Worm (Caenorhabditis elegans) whole organism, L1 larva: ENCODE results near the gene fshr-1.

ENCODE experiments used
- C04F5.9 ChIP-seq: sonication (generic microtip); optimal IDR thresholded peaks from 2 replicates; lab custom pipeline; 2016; ENCODE audit warnings: missing genetic modification characterization, missing compliant biosample characterization
- C34B4.2 ChIP-seq: sonication (generic microtip); optimal IDR thresholded peaks from 2 replicates; lab custom pipeline; 2017; ENCODE audit warnings: mild to moderate bottlenecking, missing genetic modification characterization, missing compliant biosample characterization
- ama-1 ChIP-seq: fragments of 150-350 bp; optimal IDR thresholded peaks from 2 replicates; lab custom pipeline; 2014
- blmp-1 ChIP-seq: fragments of 150-350 bp; optimal IDR thresholded peaks from 2 replicates; lab custom pipeline; 2014; ENCODE audit warnings: missing biosample characterization, missing genetic modification characterization
- ceh-88 ChIP-seq: fragments of 200-800 bp; sonication (Bioruptor generic); IDR thresholded peaks from 2 replicates; pipeline ENCODE4 v1.3.6; 2022; ENCODE audit warnings: missing genetic modification characterization, missing compliant biosample characterization
- ceh-90 ChIP-seq: sonication (generic microtip); optimal IDR thresholded peaks from 2 replicates; lab custom pipeline; 2016; ENCODE audit warnings: missing genetic modification characterization, missing compliant biosample characterization
- dpl-1 ChIP-seq, 3 experiments: fragments of 150-350 bp in 2 of 3; sonication (generic microtip) in 1 of 3; optimal IDR thresholded peaks; 2 replicates each; lab custom pipeline; 2014 to 2017; ENCODE audit warnings: missing biosample characterization in 3 of 3, missing genetic modification characterization in 3 of 3, missing genetic modification reagents in 3 of 3
- efl-1 ChIP-seq, 4 experiments: fragments of 150-350 bp; optimal IDR thresholded peaks in 3 of 4; peaks in 1 of 4; 1 replicate in 1 of 4; 2 replicates in 3 of 4; lab custom pipeline; 2014; ENCODE audit warnings: missing biosample characterization in 2 of 4, missing genetic modification characterization in 2 of 4, missing genetic modification reagents in 2 of 4
- efl-3 ChIP-seq: fragments of 200-800 bp; sonication (Bioruptor generic); optimal IDR thresholded peaks from 2 replicates; lab custom pipeline; 2018; ENCODE audit warnings: mild to moderate bottlenecking, missing genetic modification characterization, missing compliant biosample characterization
- egl-13 ChIP-seq: sonication (generic microtip); optimal IDR thresholded peaks from 2 replicates; lab custom pipeline; 2016; ENCODE audit warnings: missing genotype, missing genetic modification reagents, missing genetic modification characterization, missing compliant biosample characterization
- egl-27 ChIP-seq, 2 experiments: fragments of 150-350 bp in 1 of 2; sonication (generic microtip); optimal IDR thresholded peaks; 3 replicates each; lab custom pipeline; 2017 to 2018; ENCODE audit warnings: missing biosample characterization in 2 of 2, missing genetic modification characterization in 2 of 2, missing genetic modification reagents in 2 of 2
- elt-2 ChIP-seq: sonication (generic microtip); optimal IDR thresholded peaks from 2 replicates; lab custom pipeline; 2016; ENCODE audit warnings: missing genetic modification characterization, mild to moderate bottlenecking, inconsistent platforms, missing compliant biosample characterization, missing genetic modification reagents
- elt-3 ChIP-seq, 6 experiments: fragments of 150-350 bp in 1 of 6; sonication (generic microtip); optimal IDR thresholded peaks; 2 replicates each; lab custom pipeline; 2017 to 2018; ENCODE audit warnings: missing biosample characterization in 6 of 6, missing genetic modification characterization in 6 of 6, inconsistent platforms in 1 of 6
- fkh-4 ChIP-seq: sonication (generic microtip); optimal IDR thresholded peaks from 2 replicates; lab custom pipeline; 2016; ENCODE audit warnings: missing compliant biosample characterization, missing genetic modification characterization, borderline replicate concordance
- fkh-8 ChIP-seq: sonication (generic microtip); optimal IDR thresholded peaks from 2 replicates; lab custom pipeline; 2016; ENCODE audit warnings: mild to moderate bottlenecking, missing genetic modification characterization, missing compliant biosample characterization
- hlh-4 ChIP-seq: sonication (generic microtip); optimal IDR thresholded peaks from 2 replicates; lab custom pipeline; 2016; ENCODE audit warnings: mild to moderate bottlenecking, missing genetic modification characterization, missing compliant biosample characterization
- irx-1 ChIP-seq: sonication (generic microtip); optimal IDR thresholded peaks from 2 replicates; lab custom pipeline; 2016; ENCODE audit warnings: missing genetic modification characterization, missing compliant biosample characterization
- lin-13 ChIP-seq: fragments of 150-350 bp; optimal IDR thresholded peaks from 2 replicates; lab custom pipeline; 2014; ENCODE audit warnings: missing biosample characterization, missing genetic modification reagents, missing genetic modification characterization
- lin-35 ChIP-seq, 2 experiments: fragments of 150-350 bp; optimal IDR thresholded peaks; 2 replicates each; lab custom pipeline; 2014; ENCODE audit warnings: missing biosample characterization in 2 of 2, missing genetic modification characterization in 2 of 2, missing genetic modification reagents in 2 of 2
- lsy-2 ChIP-seq, 2 experiments: fragments of 150-350 bp; optimal IDR thresholded peaks; 2 replicates each; lab custom pipeline; 2014; ENCODE audit warnings: missing biosample characterization in 2 of 2, missing genetic modification characterization in 2 of 2
- mab-9 ChIP-seq: fragments of 200-800 bp; sonication (Bioruptor generic); IDR thresholded peaks from 2 replicates; pipeline ENCODE4 v1.3.6; 2022; ENCODE audit warnings: missing genetic modification reagents, missing genetic modification characterization, missing compliant biosample characterization
- mef-2 ChIP-seq: fragments of 150-350 bp; optimal IDR thresholded peaks from 2 replicates; lab custom pipeline; 2014; ENCODE audit warnings: missing biosample characterization, missing genetic modification characterization
- nhr-237 ChIP-seq: fragments of 150-350 bp; optimal IDR thresholded peaks from 2 replicates; lab custom pipeline; 2014; ENCODE audit warnings: missing biosample characterization, missing genetic modification characterization
- nhr-71 ChIP-seq: sonication (generic microtip); optimal IDR thresholded peaks from 2 replicates; lab custom pipeline; 2016; ENCODE audit warnings: mild to moderate bottlenecking, missing genetic modification characterization, moderate library complexity, missing compliant biosample characterization
- nhr-84 ChIP-seq: sonication (generic microtip); optimal IDR thresholded peaks from 2 replicates; lab custom pipeline; 2017; ENCODE audit warnings: missing biosample characterization, missing genetic modification characterization
- pax-3 ChIP-seq: fragments of 200-800 bp; sonication (Bioruptor generic); optimal IDR thresholded peaks from 2 replicates; lab custom pipeline; 2018; ENCODE audit warnings: mild to moderate bottlenecking, missing genetic modification characterization, moderate library complexity, missing compliant biosample characterization
- sptf-1 ChIP-seq: fragments of 150-350 bp; optimal IDR thresholded peaks from 2 replicates; lab custom pipeline; 2014; ENCODE audit warnings: missing biosample characterization, missing genetic modification characterization
- sup-37 ChIP-seq: fragments of 200-800 bp; sonication (Bioruptor generic); optimal IDR thresholded peaks from 2 replicates; lab custom pipeline; 2018; ENCODE audit warnings: mild to moderate bottlenecking, missing genetic modification characterization, missing compliant biosample characterization
- swsn-7 ChIP-seq: sonication (generic microtip); optimal IDR thresholded peaks from 2 replicates; lab custom pipeline; 2016; ENCODE audit warnings: missing genetic modification characterization, missing compliant biosample characterization
- tbx-2 ChIP-seq: sonication (generic microtip); optimal IDR thresholded peaks from 2 replicates; lab custom pipeline; 2016; ENCODE audit warnings: missing genetic modification characterization, missing compliant biosample characterization
- unc-30 ChIP-seq: sonication (generic microtip); optimal IDR thresholded peaks from 2 replicates; lab custom pipeline; 2017; ENCODE audit warnings: missing biosample characterization, missing genetic modification characterization
- unc-62 ChIP-seq: fragments of 150-350 bp; optimal IDR thresholded peaks from 2 replicates; lab custom pipeline; 2014; ENCODE audit warnings: missing biosample characterization, missing genetic modification reagents, missing genetic modification characterization
- unc-98 ChIP-seq: fragments of 200-800 bp; sonication (Bioruptor generic); IDR thresholded peaks from 2 replicates; pipeline ENCODE4 v1.3.6; 2022; ENCODE audit warnings: missing genetic modification characterization, missing compliant biosample characterization
- vab-15 ChIP-seq: sonication (generic microtip); optimal IDR thresholded peaks from 2 replicates; lab custom pipeline; 2017; ENCODE audit warnings: missing genotype, mild to moderate bottlenecking, missing genetic modification characterization, missing compliant biosample characterization
- zip-4 ChIP-seq: fragments of 200-800 bp; sonication (Bioruptor generic); optimal IDR thresholded peaks from 2 replicates; lab custom pipeline; 2018; ENCODE audit warnings: mild to moderate bottlenecking, missing genetic modification characterization, moderate library complexity, missing compliant biosample characterization
- ztf-11 ChIP-seq, 2 experiments: sonication (generic microtip); optimal IDR thresholded peaks; 2 replicates each; lab custom pipeline; 2016 to 2017; ENCODE audit warnings: missing genetic modification characterization in 2 of 2, missing biosample characterization in 1 of 2, missing compliant biosample characterization in 1 of 2

The fshr-1 gene

ce11 chrV:9855920-9856852, 33.5 kb upstream of the fshr-1 start (continued):
- peak in 2 of 3 experiments; percentile 45 to 51 for TF ChIP-seq dpl-1 (GFP tag; optimal IDR thresholded peaks at IDR 0.05; lab: Kevin White, UChicago)
- TF ChIP-seq mab-9 (GFP tag; lab: Robert Waterston, UW): no peak
- no peak for TF ChIP-seq sptf-1 (tag; lab: Kevin White, UChicago)
- no peak for TF ChIP-seq ceh-88 (GFP tag; lab: Robert Waterston, UW)
- peak; percentile 38 to 40 for TF ChIP-seq lsy-2 (tag; optimal IDR thresholded peaks at IDR 0.05; lab: Kevin White, UChicago)
- TF ChIP-seq unc-98 (GFP tag; lab: Robert Waterston, UW): no peak
- TF ChIP-seq ceh-90: no peak
- no peak for TF ChIP-seq unc-30 (tag; lab: Kevin White, UChicago)
- TF ChIP-seq hlh-4: no peak
- no peak for TF ChIP-seq elt-2 (tag; lab: Kevin White, UChicago)
- TF ChIP-seq elt-3 (tag; optimal IDR thresholded peaks at IDR 0.05; lab: Kevin White, UChicago): peak in 1 of 6 experiments; percentile 25
- no peak for TF ChIP-seq fkh-4
- TF ChIP-seq ama-1 (lab: Kevin White, UChicago): peak; percentile 4
- no peak for TF ChIP-seq mef-2 (tag; lab: Kevin White, UChicago)
- TF ChIP-seq unc-62 (GFP tag; lab: Kevin White, UChicago): no peak
- TF ChIP-seq lin-35 (GFP tag; optimal IDR thresholded peaks at IDR 0.05; lab: Kevin White, UChicago): peak; percentile 11 to 51
- no peak for TF ChIP-seq sup-37 (GFP tag; lab: Kevin White, UChicago)
- peak; percentile 33 for TF ChIP-seq tbx-2 (tag; lab: Kevin White, UChicago)
- TF ChIP-seq blmp-1 (tag; lab: Kevin White, UChicago): peak; percentile 75
- no peak for TF ChIP-seq egl-27 (tag; optimal IDR thresholded peaks at IDR 0.05; lab: Kevin White, UChicago)
- no peak for TF ChIP-seq zip-4 (GFP tag; lab: Kevin White, UChicago)
- TF ChIP-seq fkh-8: peak; percentile 31
- no peak for TF ChIP-seq lin-13 (GFP tag; lab: Kevin White, UChicago)
- no peak for TF ChIP-seq ztf-11 (tag; optimal IDR thresholded peaks at IDR 0.05; lab: Kevin White, UChicago)
- peak; percentile 8 for TF ChIP-seq irx-1 (tag; lab: Kevin White, UChicago)
- no peak for TF ChIP-seq nhr-237 (tag; lab: Kevin White, UChicago)
- no peak for TF ChIP-seq nhr-84
- TF ChIP-seq C04F5.9 (tag; lab: Kevin White, UChicago): no peak
- peak; percentile 45 for TF ChIP-seq swsn-7
- TF ChIP-seq vab-15 (tag; lab: Kevin White, UChicago): no peak
- no peak for TF ChIP-seq pax-3
- TF ChIP-seq nhr-71: peak; percentile 31
- TF ChIP-seq egl-13 (tag; lab: Kevin White, UChicago): no peak

ce11 chrV:9856978-9857377, 32.7 kb upstream of the fshr-1 start:
- TF ChIP-seq C34B4.2 (no peak), elt-2 (tag; lab: Kevin White, UChicago) (peak; percentile 49)

ce11 chrV:9859863-9860262, 29.8 kb upstream of the fshr-1 start, which contains the start of gene lsy-12:
Gene lsy-12 (minus strand): TSS chrV:9859963.
- no peak for TF ChIP-seq efl-3 (GFP tag; lab: Kevin White, UChicago)
- TF ChIP-seq efl-1 (optimal IDR thresholded peaks at IDR 0.05; lab: Kevin White, UChicago): no peak
- TF ChIP-seq efl-1 (GFP tag; optimal IDR thresholded peaks at IDR 0.05 in 1 of 2; lab: Kevin White, UChicago): peak in 1 of 2 experiments; percentile 47
